Worm (Caenorhabditis elegans) whole organism, L4 larva: ENCODE measurements around the gene lpr-5.

ENCODE experiments used
- madf-5 ChIP-seq, 2 experiments: fragments of 200-800 bp; sonication (Bioruptor generic); IDR thresholded peaks; 2 replicates each; pipeline ENCODE4 v1.3.6; 2022; ENCODE audit warnings: missing compliant biosample characterization in 2 of 2, missing genetic modification characterization in 2 of 2
- nhr-10 ChIP-seq: fragments of 150-350 bp; optimal IDR thresholded peaks from 2 replicates; lab custom pipeline; 2014; ENCODE audit warnings: missing biosample characterization, missing genetic modification characterization
- nhr-28 ChIP-seq: fragments of 150-350 bp; optimal IDR thresholded peaks from 2 replicates; lab custom pipeline; 2014; ENCODE audit warnings: missing biosample characterization, missing genetic modification characterization
- pha-4 ChIP-seq, 2 experiments: fragments of 150-350 bp in 1 of 2; fragments of 200-800 bp in 1 of 2; sonication (Bioruptor generic) in 1 of 2; IDR thresholded peaks in 1 of 2; optimal IDR thresholded peaks in 1 of 2; 2 replicates each; pipeline versions ENCODE4 v1.3.6 to Lab custom; 2014 to 2022; ENCODE audit warnings: missing genetic modification characterization in 2 of 2, missing genetic modification reagents in 2 of 2, missing biosample characterization in 1 of 2, missing compliant biosample characterization in 1 of 2
- snpc-4 ChIP-seq: fragments of 150-350 bp; optimal IDR thresholded peaks from 2 replicates; lab custom pipeline; 2014; ENCODE audit warnings: missing biosample characterization, missing genetic modification characterization

- no peak for TF ChIP-seq nhr-28
- no peak for TF ChIP-seq snpc-4
- TF ChIP-seq pha-4 (GFP tag; IDR thresholded peaks at IDR 0.05; lab: Robert Waterston, UW), result no peak
- TF ChIP-seq pha-4 (tag; optimal IDR thresholded peaks at IDR 0.05; lab: Kevin White, UChicago), result no peak
- TF ChIP-seq nhr-10 (tag; lab: Kevin White, UChicago), result no peak
- no peak for TF ChIP-seq madf-5 (GFP tag; IDR thresholded peaks at IDR 0.05; lab: Robert Waterston, UW)
Measured at ce11 chrX:11033952-11034287, 28.0 kb upstream of the lpr-5 start.
